Worm (Caenorhabditis elegans): ENCODE measurements around the gene T19D12.6.

The T19D12.6 gene

DNA sequence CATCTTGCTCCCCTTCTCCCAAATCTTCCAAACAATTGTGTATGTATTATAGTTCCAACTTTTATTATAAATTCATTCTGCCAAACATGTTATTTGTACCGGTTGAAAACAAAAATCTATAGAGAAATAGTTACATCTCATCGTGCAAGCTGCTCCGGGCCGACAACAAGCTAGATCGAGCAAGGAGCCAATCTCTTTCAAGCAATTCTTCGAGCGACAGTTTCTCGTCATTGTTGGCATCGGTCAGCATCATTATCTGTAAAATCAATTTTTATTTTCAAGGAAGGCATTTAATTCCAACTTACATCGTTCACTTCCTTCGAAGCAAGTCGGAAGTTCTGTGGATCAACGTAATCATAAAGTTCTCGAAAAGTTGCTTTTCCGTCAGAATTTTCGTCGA lies 51.9 kb downstream of the T19D12.6 start:
- TF ChIP-seq mls-2 (tag; optimal IDR thresholded peaks at IDR 0.05), result no peak
- no peak for TF ChIP-seq bed-3 (GFP tag; optimal IDR thresholded peaks at IDR 0.05)
- no peak for TF ChIP-seq M03D4.4 (tag; optimal IDR thresholded peaks at IDR 0.05)
- no peak for TF ChIP-seq unc-62 (GFP tag; optimal IDR thresholded peaks at IDR 0.05)
- no peak for TF ChIP-seq nhr-12 (tag; optimal IDR thresholded peaks at IDR 0.05)

ce11 chrII:6589408-6589807 lies 53.5 kb downstream of the T19D12.6 start, which contains the start of gene vps-32.1:
Gene vps-32.1 (plus strand): TSS chrII:6589708.
- TF ChIP-seq nhr-2 (tag; optimal IDR thresholded peaks at IDR 0.05), result no peak
- TF ChIP-seq mls-2 (tag; optimal IDR thresholded peaks at IDR 0.05), result no peak
- TF ChIP-seq lsy-2 (tag; optimal IDR thresholded peaks at IDR 0.05), result no peak
- no peak for TF ChIP-seq drap-1 (GFP tag; optimal IDR thresholded peaks at IDR 0.05)
- TF ChIP-seq sptf-1 (tag; optimal IDR thresholded peaks at IDR 0.05), result no peak
- TF ChIP-seq nhr-237 (tag; optimal IDR thresholded peaks at IDR 0.05), result no peak
- no peak for TF ChIP-seq nhr-12 (tag; optimal IDR thresholded peaks at IDR 0.05)

ce11 chrII:6588605-6589292 lies 54.2 kb downstream of the T19D12.6 start, which contains the start of gene icd-1:
Gene icd-1 (minus strand): TSS chrII:6588655.
- TF ChIP-seq unc-120 (tag; optimal IDR thresholded peaks at IDR 0.05; ENCODE audit: poor library complexity, severe bottlenecking), result peak; percentile 99
- TF ChIP-seq elt-3 (tag; optimal IDR thresholded peaks at IDR 0.05), result peak; percentile 91
- TF ChIP-seq snpc-4 (tag; optimal IDR thresholded peaks at IDR 0.05), result no peak
- TF ChIP-seq bed-3 (GFP tag; optimal IDR thresholded peaks at IDR 0.05), result no peak
- peak; percentile 93 for TF ChIP-seq nhr-237 (tag; optimal IDR thresholded peaks at IDR 0.05)
- peak; percentile 67 for TF ChIP-seq ztf-11 (tag; optimal IDR thresholded peaks at IDR 0.05)
- TF ChIP-seq pha-4 (tag; optimal IDR thresholded peaks at IDR 0.05), result peak; percentile 71
- no peak for TF ChIP-seq drap-1 (GFP tag; optimal IDR thresholded peaks at IDR 0.05)
- peak; percentile 94 for TF ChIP-seq ces-1 (GFP tag; optimal IDR thresholded peaks at IDR 0.05)
- peak; percentile 71 for TF ChIP-seq ceh-39 (tag; optimal IDR thresholded peaks at IDR 0.05)
- TF ChIP-seq mls-2 (tag; optimal IDR thresholded peaks at IDR 0.05), result peak; percentile 63
- TF ChIP-seq mab-5 (tag; optimal IDR thresholded peaks at IDR 0.05), result peak; percentile 34
- peak; percentile 96 for TF ChIP-seq unc-62 (GFP tag; optimal IDR thresholded peaks at IDR 0.05)
- peak; percentile 89 for TF ChIP-seq ham-2 (GFP tag; optimal IDR thresholded peaks at IDR 0.05)
- TF ChIP-seq ceh-83 (GFP tag; optimal IDR thresholded peaks at IDR 0.05), result peak; percentile 58
- peak; percentile 93 for TF ChIP-seq mep-1 (tag; optimal IDR thresholded peaks at IDR 0.05)
- peak; percentile 63 for TF ChIP-seq M03D4.4 (tag; optimal IDR thresholded peaks at IDR 0.05)
- TF ChIP-seq lsy-2 (tag; optimal IDR thresholded peaks at IDR 0.05), result peak; percentile 84
- no peak for TF ChIP-seq blmp-1 (tag; optimal IDR thresholded peaks at IDR 0.05)
- TF ChIP-seq cnd-1 (tag; optimal IDR thresholded peaks at IDR 0.05), result peak; percentile 31
- TF ChIP-seq elt-1 (tag; optimal IDR thresholded peaks at IDR 0.05; ENCODE audit: borderline replicate concordance, insufficient read depth), result no peak
- TF ChIP-seq sptf-1 (tag; optimal IDR thresholded peaks at IDR 0.05), result peak; percentile 71
- peak; percentile 15 for TF ChIP-seq nhr-2 (tag; optimal IDR thresholded peaks at IDR 0.05)
- no peak for TF ChIP-seq zip-8 (tag; optimal IDR thresholded peaks at IDR 0.05)
- peak; percentile 88 for TF ChIP-seq lin-13 (tag; optimal IDR thresholded peaks at IDR 0.05)
- peak; percentile 56 for TF ChIP-seq hlh-1 (tag; optimal IDR thresholded peaks at IDR 0.05)

DNA sequence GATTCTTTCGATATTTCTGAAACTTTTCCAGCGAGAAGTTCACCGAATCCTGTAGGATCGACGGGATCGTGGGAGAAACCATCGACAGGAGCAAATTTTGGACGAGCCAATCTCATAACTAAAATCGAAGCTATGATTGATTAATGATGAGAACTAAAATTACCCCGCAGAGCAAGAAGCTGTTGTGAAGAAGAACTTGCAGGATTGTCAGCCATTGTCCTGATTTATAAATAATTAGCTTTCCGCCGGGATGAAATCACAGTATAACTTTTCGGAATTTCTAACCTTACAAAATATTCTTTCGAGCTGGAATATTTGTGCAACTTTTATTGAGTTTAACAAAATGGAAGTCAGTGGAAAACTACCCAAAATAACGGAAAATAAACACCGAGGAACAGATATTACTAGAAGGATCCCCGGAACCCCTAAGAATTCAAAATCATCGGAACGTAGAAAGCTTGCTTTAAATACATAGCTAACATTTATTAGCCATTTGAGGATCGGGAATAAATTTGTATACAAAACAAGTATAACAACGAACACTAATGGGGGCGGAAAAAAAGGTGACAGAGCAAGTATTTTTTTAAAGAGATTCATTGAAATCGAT lies 55.5 kb downstream of the T19D12.6 start, which contains the start of gene C56C10.7:
C56C10.7 (minus strand) TSS at position 312 of the 607 bp plus-strand sequence.
- TF ChIP-seq blmp-1 (tag; optimal IDR thresholded peaks at IDR 0.05) (no peak), hlh-1 (tag; optimal IDR thresholded peaks at IDR 0.05) (no peak), nhr-12 (tag; optimal IDR thresholded peaks at IDR 0.05) (no peak), ceh-39 (tag; optimal IDR thresholded peaks at IDR 0.05) (no peak), snpc-4 (tag; optimal IDR thresholded peaks at IDR 0.05) (no peak), ceh-83 (GFP tag; optimal IDR thresholded peaks at IDR 0.05) (no peak), mep-1 (tag; optimal IDR thresholded peaks at IDR 0.05) (no peak), pha-4 (tag; optimal IDR thresholded peaks at IDR 0.05) (no peak), nhr-2 (tag; optimal IDR thresholded peaks at IDR 0.05) (no peak), sptf-1 (tag; optimal IDR thresholded peaks at IDR 0.05) (no peak), mls-2 (tag; optimal IDR thresholded peaks at IDR 0.05) (no peak), flh-1 (GFP tag; optimal IDR thresholded peaks at IDR 0.05) (no peak)

Data from whole organism, mixed stage, embryonic.